Worm (Caenorhabditis elegans) whole organism, L2 larva: ENCODE data around the gene idhb-1.

Experiments
- egl-27 ChIP-seq: sonication (generic microtip); optimal IDR thresholded peaks from 3 replicates; lab custom pipeline; 2017; ENCODE audit warnings: missing biosample characterization, missing genetic modification reagents, missing genetic modification characterization
- mab-5 ChIP-seq: fragments of 150-350 bp; optimal IDR thresholded peaks from 2 replicates; lab custom pipeline; 2014; ENCODE audit warnings: missing biosample characterization, missing genetic modification characterization
- nhr-10 ChIP-seq: sonication (generic microtip); optimal IDR thresholded peaks from 2 replicates; lab custom pipeline; 2017; ENCODE audit warnings: missing biosample characterization, missing genetic modification characterization
- nhr-25 ChIP-seq: fragments of 150-350 bp; sonication (generic microtip); optimal IDR thresholded peaks from 3 replicates; lab custom pipeline; 2014; ENCODE audit warnings: missing biosample characterization, missing genetic modification characterization
- unc-62 ChIP-seq: fragments of 150-350 bp; optimal IDR thresholded peaks from 2 replicates; lab custom pipeline; 2014; ENCODE audit warnings: missing biosample characterization, missing genetic modification reagents, missing genetic modification characterization
- ztf-11 ChIP-seq: sonication (generic microtip); optimal IDR thresholded peaks from 2 replicates; lab custom pipeline; 2017; ENCODE audit warnings: missing biosample characterization, missing genetic modification characterization

- TF ChIP-seq nhr-10 (tag; lab: Kevin White, UChicago), result no peak
- TF ChIP-seq ztf-11 (tag; lab: Kevin White, UChicago), result no peak
- TF ChIP-seq mab-5 (tag; lab: Kevin White, UChicago), result no peak
- no peak for TF ChIP-seq nhr-25 (tag; lab: Kevin White, UChicago)
- TF ChIP-seq egl-27 (tag; lab: Kevin White, UChicago), result no peak
- TF ChIP-seq unc-62, result no peak
Observed at ce11 chrX:14213314-14213713, 39.5 kb upstream of the idhb-1 start.
